Worm (Caenorhabditis elegans) whole organism, L4 larva: ENCODE measurements around the gene F23H12.7.

Source experiments
- Y5F2A.4 ChIP-seq: fragments of 200-800 bp; sonication (Bioruptor generic); optimal IDR thresholded peaks from 2 replicates; lab custom pipeline; 2018; ENCODE audit warnings: mild to moderate bottlenecking, missing genetic modification characterization, missing compliant biosample characterization
- aly-2 ChIP-seq: sonication (generic microtip); optimal IDR thresholded peaks from 2 replicates; lab custom pipeline; 2018; ENCODE audit warnings: missing biosample characterization, missing genetic modification characterization
- hif-1 ChIP-seq, 2 experiments: sonication (generic microtip); optimal IDR thresholded peaks; 2 replicates each; lab custom pipeline; 2016 to 2017; ENCODE audit warnings: missing compliant biosample characterization in 2 of 2, missing genetic modification characterization in 2 of 2, missing genetic modification reagents in 2 of 2, missing genotype in 2 of 2, mild to moderate bottlenecking in 1 of 2
- hlh-30 ChIP-seq: sonication (generic microtip); optimal IDR thresholded peaks from 2 replicates; lab custom pipeline; 2017; ENCODE audit warnings: antibody characterized with exemption, mild to moderate bottlenecking, missing genetic modification characterization, missing compliant biosample characterization; ENCODE audit not compliant: insufficient read depth
- lsy-2 ChIP-seq, 2 experiments: fragments of 150-350 bp in 1 of 2; sonication (generic microtip) in 1 of 2; optimal IDR thresholded peaks; 2 replicates each; lab custom pipeline; 2014 to 2017; ENCODE audit warnings: missing biosample characterization in 2 of 2, missing genetic modification characterization in 2 of 2
- pha-4 ChIP-seq, 2 experiments: fragments of 150-350 bp in 1 of 2; fragments of 200-800 bp in 1 of 2; sonication (Bioruptor generic) in 1 of 2; IDR thresholded peaks in 1 of 2; optimal IDR thresholded peaks in 1 of 2; 2 replicates each; pipeline versions ENCODE4 v1.3.6 to Lab custom; 2014 to 2022; ENCODE audit warnings: missing genetic modification characterization in 2 of 2, missing genetic modification reagents in 2 of 2, missing biosample characterization in 1 of 2, missing compliant biosample characterization in 1 of 2
- tag-97 ChIP-seq: fragments of 200-800 bp; sonication (Bioruptor generic); IDR thresholded peaks from 2 replicates; pipeline ENCODE4 v1.3.6; 2022; ENCODE audit warnings: missing genetic modification characterization, missing compliant biosample characterization
- ztf-11 ChIP-seq: fragments of 150-350 bp; optimal IDR thresholded peaks from 2 replicates; lab custom pipeline; 2014; ENCODE audit warnings: missing biosample characterization, missing genetic modification characterization

ce11 chrV:12347854-12348253, 23.6 kb upstream of the F23H12.7 start:
- no peak for TF ChIP-seq hif-1 (tag; optimal IDR thresholded peaks at IDR 0.05; lab: Kevin White, UChicago)
- no peak for TF ChIP-seq tag-97 (GFP tag; lab: Robert Waterston, UW)
- TF ChIP-seq Y5F2A.4, result no peak
- TF ChIP-seq aly-2 (tag; lab: Kevin White, UChicago), result no peak
- no peak for TF ChIP-seq hlh-30 (tag; lab: Kevin White, UChicago)
- TF ChIP-seq ztf-11 (tag; lab: Kevin White, UChicago), result no peak
- TF ChIP-seq lsy-2 (tag; optimal IDR thresholded peaks at IDR 0.05; lab: Kevin White, UChicago), result no peak
- no peak for TF ChIP-seq pha-4 (GFP tag; IDR thresholded peaks at IDR 0.05; lab: Robert Waterston, UW)
- TF ChIP-seq pha-4 (tag; optimal IDR thresholded peaks at IDR 0.05; lab: Kevin White, UChicago), result no peak
